Worm (Caenorhabditis elegans): Measurements from ENCODE around the gene his-3.
A peak's percentile ranks its signal among the peaks of the same experiment; 100 is the strongest.

Gene his-3

DNA sequence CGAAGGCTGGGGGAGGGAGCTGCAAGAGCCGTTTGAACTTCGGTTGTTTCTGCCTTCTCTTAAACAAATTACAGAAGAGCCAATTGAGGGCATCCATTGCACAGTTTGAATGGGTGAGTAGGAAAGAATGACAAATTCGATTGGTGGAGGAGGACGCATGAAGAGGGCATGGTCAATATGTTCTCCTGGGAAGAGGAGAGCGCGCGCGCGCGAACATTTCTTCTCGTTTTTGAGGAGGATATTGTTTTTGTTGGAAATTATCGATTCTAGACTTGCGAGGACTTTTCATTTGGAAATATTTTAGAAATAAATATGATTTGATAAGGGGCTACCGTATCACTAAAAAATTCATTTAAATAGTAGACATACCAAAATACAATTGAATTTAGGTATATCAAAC lies 9.0 kb upstream of the his-3 start, which contains the start of gene T10C6.7:
Gene T10C6.7 (minus strand): TSS at position 143 of the 400 bp plus-strand sequence.
- TF ChIP-seq cnd-1 (tag; optimal IDR thresholded peaks at IDR 0.05), result no peak
- TF ChIP-seq ceh-83 (GFP tag; optimal IDR thresholded peaks at IDR 0.05), result no peak
- TF ChIP-seq lsy-2 (tag; optimal IDR thresholded peaks at IDR 0.05), result no peak
- no peak for TF ChIP-seq nhr-237 (tag; optimal IDR thresholded peaks at IDR 0.05)

DNA sequence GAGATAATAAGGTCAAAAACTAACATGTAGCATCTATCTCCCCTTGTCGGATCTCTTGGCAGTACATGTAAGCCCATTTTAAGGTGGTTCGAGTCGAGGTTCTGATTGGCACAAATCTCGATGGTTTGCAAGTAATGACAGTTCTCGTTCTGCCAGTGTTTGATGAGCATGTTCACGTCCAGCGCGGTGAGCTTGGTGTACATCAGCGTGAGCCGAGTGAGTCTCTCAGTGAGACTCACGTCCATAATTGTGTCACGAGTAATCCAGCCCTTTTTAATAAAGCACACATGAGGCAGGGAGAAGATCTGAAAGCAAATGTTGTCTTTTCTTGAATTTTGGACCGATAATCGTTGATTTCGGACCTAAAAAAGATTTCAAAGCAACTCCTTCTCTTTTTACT lies 7.8 kb upstream of the his-3 start, which contains the start of gene T10C6.16:
Gene T10C6.16 (minus strand): TSS at position 245 of the 400 bp plus-strand sequence.
- TF ChIP-seq lsy-2 (tag; optimal IDR thresholded peaks at IDR 0.05) (no peak), snpc-4 (tag; optimal IDR thresholded peaks at IDR 0.05) (no peak), ham-2 (GFP tag; optimal IDR thresholded peaks at IDR 0.05) (no peak), ceh-43 (GFP tag; optimal IDR thresholded peaks at IDR 0.05) (no peak), unc-62 (GFP tag; optimal IDR thresholded peaks at IDR 0.05) (no peak), ceh-83 (GFP tag; optimal IDR thresholded peaks at IDR 0.05) (no peak), lin-32 (GFP tag; optimal IDR thresholded peaks at IDR 0.05) (no peak)

DNA sequence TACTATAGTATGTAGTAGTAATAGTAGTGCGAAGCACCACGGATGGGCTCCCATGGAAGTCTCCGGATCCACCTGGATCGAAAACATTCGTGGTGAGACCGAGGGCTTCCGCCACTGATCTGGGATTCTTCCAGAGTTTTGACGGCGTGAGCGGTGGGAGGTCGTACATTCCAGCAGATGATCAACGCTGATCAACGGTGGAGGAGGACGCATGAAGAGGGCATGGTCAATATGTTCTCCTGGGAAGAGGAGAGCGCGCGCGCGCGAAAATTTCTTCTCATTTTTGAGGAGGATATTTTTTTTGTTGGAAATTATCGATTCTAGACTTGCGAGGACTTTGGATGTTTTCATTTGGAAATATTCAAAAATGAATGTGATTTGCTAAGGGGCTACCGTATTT lies 7.1 kb upstream of the his-3 start:
- TF ChIP-seq ceh-83 (GFP tag; optimal IDR thresholded peaks at IDR 0.05) (no peak), pha-4 (tag; optimal IDR thresholded peaks at IDR 0.05) (no peak), unc-120 (tag; optimal IDR thresholded peaks at IDR 0.05; ENCODE audit: poor library complexity, severe bottlenecking) (no peak), nhr-2 (tag; optimal IDR thresholded peaks at IDR 0.05) (no peak), ceh-39 (tag; optimal IDR thresholded peaks at IDR 0.05) (no peak), cnd-1 (tag; optimal IDR thresholded peaks at IDR 0.05) (no peak), ztf-11 (tag; optimal IDR thresholded peaks at IDR 0.05) (no peak)

DNA sequence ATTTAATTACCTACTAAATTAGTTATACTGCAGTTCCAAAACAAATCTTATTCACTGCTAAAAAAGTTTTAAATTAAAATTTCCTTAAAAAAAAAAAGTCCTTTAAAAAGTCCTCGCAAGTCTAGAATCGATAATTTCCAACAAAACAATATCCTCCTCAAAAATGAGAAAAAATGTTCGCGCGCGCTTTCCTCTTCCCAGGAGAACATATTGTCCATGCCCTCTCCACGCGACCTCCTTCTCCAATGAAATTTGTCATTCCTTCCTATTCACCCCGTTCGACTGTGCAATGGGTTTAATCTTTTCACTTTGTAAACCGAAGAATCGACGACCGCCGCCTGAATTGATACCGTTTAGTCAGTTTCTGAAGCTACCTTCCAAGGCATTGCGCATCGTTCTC lies 4.4 kb upstream of the his-3 start, which contains the start of gene T10C6.10:
Gene T10C6.10 (plus strand): TSS at position 248 of the 400 bp plus-strand sequence.
- TF ChIP-seq sptf-1 (tag; optimal IDR thresholded peaks at IDR 0.05), result no peak
- TF ChIP-seq ztf-11 (tag; optimal IDR thresholded peaks at IDR 0.05), result no peak
- no peak for TF ChIP-seq elt-3 (tag; optimal IDR thresholded peaks at IDR 0.05)
- no peak for TF ChIP-seq cnd-1 (tag; optimal IDR thresholded peaks at IDR 0.05)
- no peak for TF ChIP-seq mep-1 (tag; optimal IDR thresholded peaks at IDR 0.05)
- no peak for TF ChIP-seq unc-62 (GFP tag; optimal IDR thresholded peaks at IDR 0.05)
- no peak for TF ChIP-seq unc-120 (tag; optimal IDR thresholded peaks at IDR 0.05; ENCODE audit: poor library complexity, severe bottlenecking)
- no peak for TF ChIP-seq nhr-237 (tag; optimal IDR thresholded peaks at IDR 0.05)
- no peak for TF ChIP-seq ceh-83 (GFP tag; optimal IDR thresholded peaks at IDR 0.05)
- no peak for TF ChIP-seq zip-8 (tag; optimal IDR thresholded peaks at IDR 0.05)
- TF ChIP-seq snpc-4 (tag; optimal IDR thresholded peaks at IDR 0.05), result no peak
- TF ChIP-seq tbx-8 (GFP tag; optimal IDR thresholded peaks at IDR 0.05), result no peak
- no peak for TF ChIP-seq ham-2 (GFP tag; optimal IDR thresholded peaks at IDR 0.05)
- TF ChIP-seq mab-5 (tag; optimal IDR thresholded peaks at IDR 0.05), result no peak
- TF ChIP-seq nhr-12 (tag; optimal IDR thresholded peaks at IDR 0.05), result no peak
- TF ChIP-seq lin-13 (tag; optimal IDR thresholded peaks at IDR 0.05), result no peak
- no peak for TF ChIP-seq sem-2 (GFP tag; optimal IDR thresholded peaks at IDR 0.05)
- no peak for TF ChIP-seq ceh-43 (GFP tag; optimal IDR thresholded peaks at IDR 0.05)
- TF ChIP-seq elt-1 (tag; optimal IDR thresholded peaks at IDR 0.05; ENCODE audit: borderline replicate concordance, insufficient read depth), result no peak
- no peak for TF ChIP-seq bed-3 (GFP tag; optimal IDR thresholded peaks at IDR 0.05)

DNA sequence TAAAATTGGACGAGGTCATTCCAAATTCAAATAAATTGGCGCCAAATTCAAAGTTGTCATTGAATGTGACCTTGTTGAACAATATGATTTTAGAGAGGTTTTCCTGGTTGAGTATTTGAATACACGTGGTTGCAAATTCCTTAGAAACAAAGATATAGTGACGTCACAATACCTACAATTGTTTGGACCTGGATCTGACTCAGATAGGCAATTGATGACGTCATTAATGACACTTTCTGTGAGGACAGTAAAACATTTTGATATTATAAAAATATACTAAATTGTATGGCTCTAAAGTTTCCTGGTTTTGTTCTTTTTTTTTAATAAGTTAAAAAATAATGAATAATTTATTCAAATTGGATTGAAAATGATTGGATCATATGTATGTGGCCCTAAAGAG lies 804 bp downstream of the his-3 start:
- TF ChIP-seq ces-1 (GFP tag; optimal IDR thresholded peaks at IDR 0.05) (no peak), zip-8 (tag; optimal IDR thresholded peaks at IDR 0.05) (peak; percentile 94), ceh-39 (tag; optimal IDR thresholded peaks at IDR 0.05) (peak; percentile 11), elt-1 (tag; optimal IDR thresholded peaks at IDR 0.05; ENCODE audit: borderline replicate concordance, insufficient read depth) (no peak)

DNA sequence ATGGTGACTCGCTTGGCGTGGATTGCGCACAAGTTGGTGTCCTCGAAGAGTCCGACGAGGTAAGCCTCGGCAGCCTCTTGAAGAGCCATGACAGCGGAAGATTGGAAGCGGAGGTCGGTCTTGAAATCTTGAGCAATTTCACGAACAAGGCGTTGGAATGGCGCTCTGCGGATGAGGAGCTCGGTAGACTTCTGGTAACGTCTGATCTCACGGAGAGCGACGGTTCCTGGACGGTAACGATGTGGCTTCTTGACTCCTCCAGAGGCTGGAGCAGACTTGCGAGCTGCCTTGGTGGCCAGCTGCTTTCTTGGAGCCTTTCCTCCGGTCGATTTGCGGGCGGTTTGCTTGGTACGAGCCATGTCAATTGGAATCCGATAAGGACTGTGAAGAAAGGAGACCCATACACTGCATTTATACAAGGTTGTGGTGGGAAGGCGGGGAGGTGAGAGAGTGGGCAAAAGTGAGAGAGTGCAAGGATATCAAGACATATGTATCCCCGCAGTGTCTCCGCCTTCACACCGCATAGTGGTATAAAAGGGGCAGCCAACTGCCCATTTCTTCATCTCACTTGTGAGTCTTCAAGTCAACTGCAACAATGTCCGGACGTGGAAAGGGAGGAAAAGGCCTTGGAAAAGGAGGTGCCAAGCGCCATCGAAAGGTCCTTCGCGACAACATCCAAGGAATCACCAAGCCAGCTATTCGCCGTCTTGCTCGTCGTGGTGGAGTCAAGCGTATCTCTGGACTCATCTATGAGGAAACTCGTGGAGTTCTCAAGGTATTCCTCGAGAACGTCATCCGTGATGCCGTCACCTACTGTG lies 1.5 kb downstream of the his-3 start, which contains the start of the genes his-2 and his-1:
Gene his-2 (minus strand): TSS at position 359 of the 818 bp plus-strand sequence.
Gene his-1 (plus strand): TSS at position 596 of the 818 bp plus-strand sequence.
- peak; percentile 39 for TF ChIP-seq cnd-1 (tag; optimal IDR thresholded peaks at IDR 0.05)
- peak; percentile 22 for TF ChIP-seq sptf-1 (tag; optimal IDR thresholded peaks at IDR 0.05)

DNA sequence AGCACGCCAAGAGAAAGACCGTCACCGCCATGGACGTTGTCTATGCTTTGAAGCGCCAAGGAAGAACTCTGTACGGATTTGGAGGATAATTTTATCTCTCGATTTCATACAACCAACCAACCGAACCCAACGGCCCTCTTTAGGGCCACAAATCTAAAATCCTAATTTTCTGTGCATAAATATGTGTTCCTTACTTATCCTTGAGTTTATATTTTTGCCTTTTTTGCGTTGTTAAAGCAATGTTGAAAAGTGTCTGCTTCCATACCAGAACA lies 2.1 kb downstream of the his-3 start:
- TF ChIP-seq zip-8 (tag; optimal IDR thresholded peaks at IDR 0.05), result peak; percentile 24
- TF ChIP-seq bed-3 (GFP tag; optimal IDR thresholded peaks at IDR 0.05), result no peak
- peak; percentile 9 for TF ChIP-seq sem-2 (GFP tag; optimal IDR thresholded peaks at IDR 0.05)
- no peak for TF ChIP-seq flh-1 (GFP tag; optimal IDR thresholded peaks at IDR 0.05)
- TF ChIP-seq nhr-2 (tag; optimal IDR thresholded peaks at IDR 0.05), result no peak
